Worm (Caenorhabditis elegans) whole organism, L3 larva: ENCODE measurements around the gene txbp-3.

Experiments used
- fos-1 ChIP-seq: fragments of 150-350 bp; optimal IDR thresholded peaks from 2 replicates; lab custom pipeline; 2014; ENCODE audit warnings: missing biosample characterization, missing genetic modification characterization
- nhr-11 ChIP-seq: fragments of 150-350 bp; optimal IDR thresholded peaks from 2 replicates; lab custom pipeline; 2014; ENCODE audit warnings: missing biosample characterization, missing genetic modification characterization

DNA sequence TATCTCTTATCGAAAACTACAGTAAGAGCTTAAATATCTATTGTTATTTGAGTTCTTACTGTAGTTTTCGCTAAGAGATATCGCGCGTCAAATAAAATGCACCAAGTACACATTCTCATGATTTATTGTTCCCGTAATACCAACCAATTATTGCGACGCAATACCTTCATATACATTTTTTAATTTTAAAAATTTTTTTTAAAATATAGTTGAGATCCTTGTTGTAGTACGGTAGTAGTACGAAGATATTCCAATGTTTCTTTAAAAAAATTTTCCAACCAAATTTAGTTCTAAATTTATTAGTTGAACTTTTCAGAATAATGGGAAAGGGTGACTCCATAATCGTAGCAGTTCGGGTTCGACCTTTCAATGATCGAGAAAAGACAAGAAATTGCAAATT lies 16.6 kb downstream of the txbp-3 start, which contains the start of gene klp-6:
- no peak for TF ChIP-seq nhr-11 (tag; lab: Kevin White, UChicago)
- TF ChIP-seq fos-1: no peak
